Worm (Caenorhabditis elegans) whole organism, mixed stage, embryonic: ENCODE data around the gene F39G3.3.

Experiments used
- mep-1 ChIP-seq: fragments of 150-350 bp; optimal IDR thresholded peaks from 2 replicates; lab custom pipeline; 2017; ENCODE audit warnings: missing biosample characterization, missing genetic modification reagents, missing genetic modification characterization, inconsistent platforms
- tbx-8 ChIP-seq: fragments of 200-800 bp; sonication (Bioruptor generic); optimal IDR thresholded peaks from 2 replicates; lab custom pipeline; 2018; ENCODE audit warnings: mild to moderate bottlenecking, missing genetic modification characterization, moderate library complexity, missing compliant biosample characterization

ce11 chrV:4754684-4755211, 23.0 kb downstream of the F39G3.3 start:
- TF ChIP-seq tbx-8 (GFP tag; lab: Kevin White, UChicago) = no peak
- no peak for TF ChIP-seq mep-1
